Worm (Caenorhabditis elegans) whole organism, late embryonic: ENCODE data around the gene F15A8.1.

Experiments used
- ceh-45 ChIP-seq: fragments of 200-800 bp; sonication (Bioruptor generic); IDR thresholded peaks from 2 replicates; pipeline ENCODE4 v1.3.6; 2022; ENCODE audit warnings: missing genetic modification reagents, missing genetic modification characterization, missing compliant biosample characterization
- ceh-9 ChIP-seq: sonication (generic microtip); optimal IDR thresholded peaks from 2 replicates; lab custom pipeline; 2016; ENCODE audit warnings: mild to moderate bottlenecking, missing genetic modification characterization, inconsistent platforms, missing compliant biosample characterization
- hlh-30 ChIP-seq: sonication (generic microtip); optimal IDR thresholded peaks from 2 replicates; lab custom pipeline; 2017; ENCODE audit warnings: antibody characterized with exemption, missing genetic modification characterization, missing compliant biosample characterization; ENCODE audit not compliant: insufficient read depth
- pha-2 ChIP-seq: sonication (generic microtip); optimal IDR thresholded peaks from 2 replicates; lab custom pipeline; 2017; ENCODE audit warnings: mild to moderate bottlenecking, missing genetic modification characterization, missing compliant biosample characterization
- tbx-2 ChIP-seq: sonication (generic microtip); optimal IDR thresholded peaks from 2 replicates; lab custom pipeline; 2016; ENCODE audit warnings: missing genetic modification characterization, missing compliant biosample characterization

ce11 chrX:4478503-4478902 lies 37.8 kb downstream of the F15A8.1 start:
- TF ChIP-seq tbx-2 (no peak), pha-2 (tag; lab: Kevin White, UChicago) (no peak), hlh-30 (tag; lab: Kevin White, UChicago) (no peak), ceh-45 (GFP tag; lab: Robert Waterston, UW) (no peak), ceh-9 (no peak)
